Fruit fly (Drosophila melanogaster) whole organism, embryonic: ENCODE measurements around the gene RpL32.

Source experiments
- Ada2b ChIP-seq: fragments of 200-800 bp; sonication (Bioruptor generic); IDR thresholded peaks from 2 replicates; pipeline ENCODE4 v1.3.6; 2022; ENCODE audit warnings: missing biosample characterization, missing genetic modification characterization
- Asciz ChIP-seq: fragments of 200-800 bp; sonication (Bioruptor generic); optimal IDR thresholded peaks from 2 replicates; lab custom pipeline; 2017; ENCODE audit warnings: missing biosample characterization, mild to moderate bottlenecking, missing genetic modification characterization, missing genetic modification reagents
- Bdp1 ChIP-seq: fragments of 200-800 bp; sonication (Bioruptor generic); optimal IDR thresholded peaks from 3 replicates; lab custom pipeline; 2016; ENCODE audit warnings: missing biosample characterization, missing genetic modification characterization
- CG10147 ChIP-seq: fragments of 200-800 bp; sonication (Bioruptor generic); optimal IDR thresholded peaks from 2 replicates; lab custom pipeline; 2019; ENCODE audit warnings: missing biosample characterization, mild to moderate bottlenecking, missing genetic modification characterization, moderate library complexity
- CG10654 ChIP-seq: fragments of 200-800 bp; sonication (Bioruptor generic); optimal IDR thresholded peaks from 2 replicates; lab custom pipeline; 2016; ENCODE audit warnings: missing biosample characterization, missing genetic modification characterization
- CG11085 ChIP-seq: fragments of 200-800 bp; sonication (Bioruptor generic); IDR thresholded peaks from 2 replicates; pipeline ENCODE4 v1.3.6; 2022; ENCODE audit warnings: missing biosample characterization, missing genetic modification characterization
- CG12769 ChIP-seq: fragments of 200-800 bp; sonication (Bioruptor generic); optimal IDR thresholded peaks from 2 replicates; lab custom pipeline; 2019; ENCODE audit warnings: missing biosample characterization, mild to moderate bottlenecking, missing genetic modification characterization, moderate library complexity
- CG1647 ChIP-seq: fragments of 200-800 bp; sonication (Bioruptor generic); optimal IDR thresholded peaks from 3 replicates; lab custom pipeline; 2016; ENCODE audit warnings: missing biosample characterization, missing genetic modification characterization
- CG16815 ChIP-seq: fragments of 200-800 bp; sonication (Bioruptor generic); optimal IDR thresholded peaks from 3 replicates; lab custom pipeline; 2017; ENCODE audit warnings: missing biosample characterization, mild to moderate bottlenecking, missing genetic modification characterization
- CG16863 ChIP-seq: fragments of 200-800 bp; sonication (Bioruptor generic); optimal IDR thresholded peaks from 3 replicates; lab custom pipeline; 2016; ENCODE audit warnings: missing biosample characterization, missing genetic modification characterization
- CG17186 ChIP-seq: fragments of 200-800 bp; sonication (Bioruptor generic); optimal IDR thresholded peaks from 3 replicates; lab custom pipeline; 2017; ENCODE audit warnings: missing biosample characterization, missing genetic modification reagents, missing genetic modification characterization
- CG2712 ChIP-seq: fragments of 200-800 bp; optimal IDR thresholded peaks from 3 replicates; lab custom pipeline; 2019; ENCODE audit warnings: missing biosample characterization, mild to moderate bottlenecking, missing genetic modification characterization, moderate library complexity
- CG30020 ChIP-seq: fragments of 200-800 bp; optimal IDR thresholded peaks from 2 replicates; lab custom pipeline; 2019; ENCODE audit warnings: missing biosample characterization, mild to moderate bottlenecking, missing genetic modification characterization, moderate library complexity
- CG31365 ChIP-seq: fragments of 200-800 bp; sonication (Bioruptor generic); optimal IDR thresholded peaks from 2 replicates; lab custom pipeline; 2018; ENCODE audit warnings: missing biosample characterization, mild to moderate bottlenecking, missing genetic modification characterization
- CG32532 ChIP-seq: fragments of 200-800 bp; sonication (Bioruptor generic); IDR thresholded peaks from 2 replicates; pipeline ENCODE4 v1.3.6; 2022; ENCODE audit warnings: missing biosample characterization, missing genetic modification characterization
- CG42726 ChIP-seq: fragments of 200-800 bp; sonication (Bioruptor generic); IDR thresholded peaks from 2 replicates; pipeline ENCODE4 v1.3.6; 2022; ENCODE audit warnings: missing biosample characterization, missing genetic modification characterization; ENCODE audit not compliant: partially characterized antibody
- CG6654 ChIP-seq: fragments of 200-800 bp; sonication (Bioruptor generic); optimal IDR thresholded peaks from 2 replicates; lab custom pipeline; 2017; ENCODE audit warnings: missing biosample characterization, mild to moderate bottlenecking, missing genetic modification characterization
- CG6791 ChIP-seq: fragments of 200-800 bp; sonication (Bioruptor generic); IDR thresholded peaks from 3 replicates; pipeline ENCODE4 v1.3.6; 2022; ENCODE audit warnings: missing biosample characterization, missing genetic modification characterization; ENCODE audit not compliant: partially characterized antibody
- CG8281 ChIP-seq: fragments of 200-800 bp; sonication (Bioruptor generic); optimal IDR thresholded peaks from 2 replicates; lab custom pipeline; 2018; ENCODE audit warnings: missing biosample characterization, mild to moderate bottlenecking, missing genetic modification characterization, moderate library complexity
- Drgx ChIP-seq: fragments of 200-800 bp; sonication (Bioruptor generic); IDR thresholded peaks from 2 replicates; pipeline ENCODE4 v1.3.6; 2022; ENCODE audit warnings: missing biosample characterization, missing genetic modification characterization
- H2.0 ChIP-seq: fragments of 200-800 bp; sonication (Bioruptor generic); IDR thresholded peaks from 2 replicates; pipeline ENCODE4 v1.3.6; 2022; ENCODE audit warnings: missing biosample characterization, missing genetic modification characterization
- HmgD ChIP-seq: fragments of 200-800 bp; sonication (Bioruptor generic); optimal IDR thresholded peaks from 3 replicates; lab custom pipeline; 2016; ENCODE audit warnings: missing biosample characterization, missing genetic modification characterization
- Kr ChIP-seq: fragments of 200-800 bp; sonication (Bioruptor generic); optimal IDR thresholded peaks from 2 replicates; lab custom pipeline; 2017; ENCODE audit warnings: missing biosample characterization, mild to moderate bottlenecking, missing genetic modification characterization
- Meics ChIP-seq: fragments of 200-800 bp; sonication (Bioruptor generic); optimal IDR thresholded peaks from 2 replicates; lab custom pipeline; 2017; ENCODE audit warnings: missing biosample characterization, mild to moderate bottlenecking, missing genetic modification characterization
- Nf-YA ChIP-seq: fragments of 200-800 bp; sonication (Bioruptor generic); IDR thresholded peaks from 2 replicates; pipeline ENCODE4 v1.3.6; 2022; ENCODE audit warnings: missing biosample characterization, missing genetic modification characterization
- Nf-YB ChIP-seq: fragments of 200-800 bp; sonication (Bioruptor generic); optimal IDR thresholded peaks from 3 replicates; lab custom pipeline; 2019; ENCODE audit warnings: missing biosample characterization, mild to moderate bottlenecking, missing genetic modification characterization, moderate library complexity
- Rx ChIP-seq: fragments of 200-800 bp; sonication (Bioruptor generic); IDR thresholded peaks from 2 replicates; pipeline ENCODE4 v1.3.6; 2022; ENCODE audit warnings: missing biosample characterization, missing genetic modification characterization
- Sox102F ChIP-seq: fragments of 200-800 bp; sonication (Bioruptor generic); optimal IDR thresholded peaks from 2 replicates; lab custom pipeline; 2018; ENCODE audit warnings: missing biosample characterization, mild to moderate bottlenecking, missing genetic modification characterization, moderate library complexity
- Ssrp ChIP-seq: fragments of 200-800 bp; sonication (Bioruptor generic); optimal IDR thresholded peaks from 2 replicates; lab custom pipeline; 2018; ENCODE audit warnings: missing biosample characterization, mild to moderate bottlenecking, missing genetic modification characterization, moderate library complexity
- TFAM ChIP-seq: fragments of 200-800 bp; sonication (Bioruptor generic); optimal IDR thresholded peaks from 2 replicates; lab custom pipeline; 2017; ENCODE audit warnings: missing biosample characterization, missing genetic modification characterization, inconsistent platforms
- Usf ChIP-seq: fragments of 200-800 bp; sonication (Bioruptor generic); optimal IDR thresholded peaks from 2 replicates; lab custom pipeline; 2017; ENCODE audit warnings: missing genotype, missing biosample characterization, missing genetic modification characterization
- bbx ChIP-seq: fragments of 200-800 bp; sonication (Bioruptor generic); IDR thresholded peaks from 2 replicates; pipeline ENCODE4 v1.3.6; 2022; ENCODE audit warnings: missing biosample characterization, missing genetic modification characterization; ENCODE audit not compliant: partially characterized antibody
- bigmax ChIP-seq: fragments of 200-800 bp; sonication (Bioruptor generic); optimal IDR thresholded peaks from 2 replicates; lab custom pipeline; 2018; ENCODE audit warnings: missing biosample characterization, mild to moderate bottlenecking, missing genetic modification characterization
- br ChIP-seq: fragments of >200 bp; optimal IDR thresholded peaks from 2 replicates; lab custom pipeline; 2017
- caup ChIP-seq: fragments of 200-800 bp; sonication (Bioruptor generic); optimal IDR thresholded peaks from 3 replicates; lab custom pipeline; 2017; ENCODE audit warnings: missing biosample characterization, mild to moderate bottlenecking, missing genetic modification characterization, moderate library complexity; ENCODE audit not compliant: severe bottlenecking
- dmrt11E ChIP-seq: fragments of 200-800 bp; sonication (Bioruptor generic); optimal IDR thresholded peaks from 3 replicates; lab custom pipeline; 2018; ENCODE audit warnings: missing biosample characterization, mild to moderate bottlenecking, missing genetic modification characterization, moderate library complexity
- fd3F ChIP-seq: fragments of 200-800 bp; sonication (Bioruptor generic); optimal IDR thresholded peaks from 2 replicates; lab custom pipeline; 2018; ENCODE audit warnings: missing biosample characterization, mild to moderate bottlenecking, missing genetic modification characterization, moderate library complexity
- grau ChIP-seq: fragments of 200-800 bp; optimal IDR thresholded peaks from 3 replicates; lab custom pipeline; 2019; ENCODE audit warnings: missing biosample characterization, mild to moderate bottlenecking, missing genetic modification characterization, moderate library complexity
- gro ChIP-seq: fragments of 200-800 bp; sonication (Bioruptor generic); optimal IDR thresholded peaks from 2 replicates; lab custom pipeline; 2016; ENCODE audit warnings: missing biosample characterization, missing genetic modification characterization
- hkb ChIP-seq, 2 experiments: fragments of 200-800 bp in 1 of 2; fragments of >200 bp in 1 of 2; sonication (Bioruptor generic) in 1 of 2; IDR thresholded peaks in 1 of 2; optimal IDR thresholded peaks in 1 of 2; 2 replicates each; pipeline versions ENCODE4 v1.3.6 to Lab custom; 2017 to 2022; ENCODE audit warnings: missing biosample characterization in 1 of 2, missing genetic modification characterization in 1 of 2
- otp ChIP-seq: fragments of 200-800 bp; sonication (Bioruptor generic); IDR thresholded peaks from 3 replicates; pipeline ENCODE4, ENCODE4 v1.3.6; 2022; ENCODE audit warnings: missing biosample characterization, missing genetic modification characterization
- pfk ChIP-seq: fragments of 200-800 bp; sonication (Bioruptor generic); optimal IDR thresholded peaks from 2 replicates; lab custom pipeline; 2018; ENCODE audit warnings: missing biosample characterization, mild to moderate bottlenecking, missing genetic modification characterization, moderate library complexity
- prd ChIP-seq, 3 experiments: fragments of >200 bp in 2 of 3; fragments of 200-800 bp in 1 of 3; sonication (Bioruptor generic) in 1 of 3; optimal IDR thresholded peaks in 2 of 3; IDR thresholded peaks in 1 of 3; 2 replicates in 2 of 3; 3 replicates in 1 of 3; pipeline versions ENCODE4 v1.3.6 to Lab custom; 2017 to 2022; ENCODE audit warnings: missing biosample characterization in 1 of 3, missing genetic modification characterization in 1 of 3
- pros ChIP-seq: fragments of 200-800 bp; sonication (Bioruptor generic); optimal IDR thresholded peaks from 3 replicates; lab custom pipeline; 2019; ENCODE audit warnings: missing biosample characterization, mild to moderate bottlenecking, missing genetic modification characterization, moderate library complexity
- ranshi ChIP-seq: fragments of 200-800 bp; sonication (Bioruptor generic); IDR thresholded peaks from 2 replicates; pipeline ENCODE4 v1.3.6; 2022; ENCODE audit warnings: missing biosample characterization, missing genetic modification characterization
- repo ChIP-seq: fragments of 200-800 bp; sonication (Bioruptor generic); optimal IDR thresholded peaks from 2 replicates; lab custom pipeline; 2016; ENCODE audit warnings: missing biosample characterization, missing genetic modification characterization
- so ChIP-seq: fragments of 200-800 bp; sonication (Bioruptor generic); IDR thresholded peaks from 3 replicates; pipeline ENCODE4 v1.3.6; 2022; ENCODE audit warnings: missing biosample characterization, missing genetic modification characterization
- tap ChIP-seq: fragments of 200-800 bp; optimal IDR thresholded peaks from 3 replicates; lab custom pipeline; 2019; ENCODE audit warnings: missing biosample characterization, mild to moderate bottlenecking, missing genetic modification characterization, moderate library complexity
- trem ChIP-seq: fragments of 200-800 bp; optimal IDR thresholded peaks from 3 replicates; lab custom pipeline; 2019; ENCODE audit warnings: missing biosample characterization, mild to moderate bottlenecking, missing genetic modification characterization, moderate library complexity
- unc-4 ChIP-seq: fragments of 200-800 bp; sonication (Bioruptor generic); IDR thresholded peaks from 2 replicates; pipeline ENCODE4 v1.3.6; 2022; ENCODE audit warnings: missing biosample characterization, missing genetic modification characterization; ENCODE audit not compliant: partially characterized antibody

Gene RpL32

dm6 chr3R:30061154-30061482, 15.2 kb upstream of the RpL32 start:
- TF ChIP-seq CG16815 (GFP tag; lab: Kevin White, UChicago): peak; percentile 27
- no peak for TF ChIP-seq br (lab: Kevin White, UChicago)
- TF ChIP-seq CG6791 (GFP tag; lab: Robert Waterston, UW): no peak
- TF ChIP-seq CG10147 (GFP tag; lab: Kevin White, UChicago): peak; percentile 77
- peak; percentile 52 for TF ChIP-seq fd3F (GFP tag; lab: Kevin White, UChicago)
- no peak for TF ChIP-seq bbx
- peak; percentile 91 for TF ChIP-seq Drgx (GFP tag; lab: Robert Waterston, UW)
- peak; percentile 60 for TF ChIP-seq CG12769 (tag; lab: Kevin White, UChicago)
- peak; percentile 93 for TF ChIP-seq so (GFP tag; lab: Robert Waterston, UW)
- TF ChIP-seq hkb (optimal IDR thresholded peaks at IDR 0.05; lab: Kevin White, UChicago): no peak
- TF ChIP-seq hkb (GFP tag; IDR thresholded peaks at IDR 0.05; lab: Robert Waterston, UW): peak; percentile 96
- peak; percentile 91 for TF ChIP-seq H2.0
- TF ChIP-seq Sox102F (GFP tag; lab: Kevin White, UChicago): peak; percentile 88
- peak; percentile 96 for TF ChIP-seq tap (tag; lab: Kevin White, UChicago)
- peak; percentile 85 for TF ChIP-seq caup
- peak; percentile 93 for TF ChIP-seq otp (GFP tag; lab: Robert Waterston, UW)
- TF ChIP-seq Ssrp (tag; lab: Kevin White, UChicago): peak; percentile 72
- peak; percentile 82 for TF ChIP-seq Meics (GFP tag; lab: Kevin White, UChicago)
- peak; percentile 63 for TF ChIP-seq CG31365 (tag; lab: Kevin White, UChicago)
- TF ChIP-seq Nf-YA: peak; percentile 93
- peak; percentile 96 for TF ChIP-seq Asciz (GFP tag; lab: Kevin White, UChicago)
- peak; percentile 2 for TF ChIP-seq bigmax (GFP tag; lab: Kevin White, UChicago)
- peak; percentile 90 for TF ChIP-seq CG10654
- TF ChIP-seq dmrt11E (tag; lab: Kevin White, UChicago): peak; percentile 58
- no peak for TF ChIP-seq unc-4 (GFP tag; lab: Robert Waterston, UW)
- peak; percentile 35 for TF ChIP-seq Bdp1 (GFP tag; lab: Kevin White, UChicago)
- TF ChIP-seq repo (GFP tag; lab: Kevin White, UChicago): peak; percentile 82
- no peak for TF ChIP-seq Kr (GFP tag; lab: Kevin White, UChicago)
- TF ChIP-seq Ada2b: peak; percentile 93
- peak; percentile 73 for TF ChIP-seq CG16863 (GFP tag; lab: Kevin White, UChicago)
- peak; percentile 39 for TF ChIP-seq grau (tag; lab: Kevin White, UChicago)
- peak; percentile 48 for TF ChIP-seq CG17186
- TF ChIP-seq CG8281: peak; percentile 67
- TF ChIP-seq CG1647 (GFP tag; lab: Kevin White, UChicago): peak; percentile 78
- peak; percentile 43 for TF ChIP-seq Nf-YB (GFP tag; lab: Kevin White, UChicago)
- peak; percentile 68 for TF ChIP-seq CG6654 (GFP tag; lab: Kevin White, UChicago)
- TF ChIP-seq CG30020: peak; percentile 60
- peak; percentile 1 for TF ChIP-seq gro
- TF ChIP-seq Usf: no peak
- peak; percentile 58 for TF ChIP-seq HmgD (GFP tag; lab: Kevin White, UChicago)
- peak; percentile 72 for TF ChIP-seq TFAM (GFP tag; lab: Kevin White, UChicago)
- TF ChIP-seq CG42726: no peak
- peak; percentile 87 for TF ChIP-seq CG2712
- TF ChIP-seq trem (tag; lab: Kevin White, UChicago): peak; percentile 88
- TF ChIP-seq CG32532 (GFP tag; lab: Robert Waterston, UW): peak; percentile 79
- no peak for TF ChIP-seq pfk (GFP tag; lab: Kevin White, UChicago)
- TF ChIP-seq Rx: peak; percentile 91
- no peak for TF ChIP-seq prd (optimal IDR thresholded peaks at IDR 0.05; lab: Kevin White, UChicago)
- peak; percentile 92 for TF ChIP-seq prd (GFP tag; IDR thresholded peaks at IDR 0.05; lab: Robert Waterston, UW)
- TF ChIP-seq pros (GFP tag; lab: Kevin White, UChicago): peak; percentile 63
- TF ChIP-seq CG11085 (GFP tag; lab: Robert Waterston, UW): peak; percentile 38; the same call in 1 of the 2 replicates
- TF ChIP-seq ranshi: peak; percentile 92
